Worm (Caenorhabditis elegans): ENCODE data around the gene oig-4.

DNA sequence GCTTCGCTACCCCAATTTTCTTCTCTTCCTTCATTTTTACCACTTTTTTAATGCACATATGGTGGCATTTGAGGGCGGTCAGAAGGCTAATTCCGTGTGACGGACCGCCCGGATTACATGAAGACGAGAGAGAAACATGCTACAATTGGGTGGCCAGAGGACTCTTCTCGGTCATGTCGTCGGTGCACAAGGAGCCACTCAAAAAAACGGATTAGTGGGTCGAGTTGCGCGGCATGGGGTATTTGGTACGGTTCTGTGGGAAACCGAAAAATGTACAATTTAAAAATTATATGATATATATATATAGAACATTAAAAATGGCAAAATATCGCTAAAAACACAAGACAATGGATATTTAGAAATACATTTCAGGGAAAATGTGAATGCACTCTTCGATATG lies 42.5 kb upstream of the oig-4 start:
- no peak for TF ChIP-seq bed-3 (GFP tag; optimal IDR thresholded peaks at IDR 0.05)
- no peak for TF ChIP-seq mep-1 (tag; optimal IDR thresholded peaks at IDR 0.05)
- TF ChIP-seq elt-1 (tag; optimal IDR thresholded peaks at IDR 0.05; ENCODE audit: borderline replicate concordance, insufficient read depth): no peak
- TF ChIP-seq nhr-76 (tag; optimal IDR thresholded peaks at IDR 0.05): no peak
- TF ChIP-seq nhr-2 (tag; optimal IDR thresholded peaks at IDR 0.05): peak; percentile 87
- TF ChIP-seq nhr-28 (tag; optimal IDR thresholded peaks at IDR 0.05): no peak
- no peak for TF ChIP-seq ceh-39 (tag; optimal IDR thresholded peaks at IDR 0.05)
- no peak for TF ChIP-seq unc-62 (GFP tag; optimal IDR thresholded peaks at IDR 0.05)
- TF ChIP-seq unc-39 (tag; optimal IDR thresholded peaks at IDR 0.05): no peak
- no peak for TF ChIP-seq ceh-83 (GFP tag; optimal IDR thresholded peaks at IDR 0.05)
